Worm (Caenorhabditis elegans): Measurements from ENCODE around the gene ZK721.3.

The ZK721.3 gene

DNA sequence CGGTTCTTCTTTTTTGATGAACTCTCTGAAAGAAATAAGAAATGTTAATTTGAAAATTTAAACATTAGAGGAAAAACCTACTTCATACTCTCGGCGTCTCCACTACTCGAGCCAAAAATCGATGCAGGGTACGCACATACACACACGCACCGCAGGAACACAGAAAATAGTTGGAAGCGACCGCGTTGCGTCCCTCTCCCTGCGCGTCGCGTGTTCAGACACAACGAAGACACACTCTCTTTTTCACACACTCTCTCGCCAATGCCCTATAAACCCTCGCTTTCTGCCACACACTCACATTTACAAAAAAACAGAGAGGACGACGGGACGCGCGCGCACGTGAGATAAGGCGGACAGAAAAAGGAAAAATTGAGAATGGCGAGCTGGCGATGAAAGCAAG is 26.6 kb downstream of the ZK721.3 start, which contains the start of gene R04E5.9 (continued):
- peak; percentile 92 for TF ChIP-seq fos-1 (tag; optimal IDR thresholded peaks at IDR 0.05)
- TF ChIP-seq C34F6.9 (tag; optimal IDR thresholded peaks at IDR 0.05), result peak; percentile 94
- TF ChIP-seq nhr-129 (tag; optimal IDR thresholded peaks at IDR 0.05), result peak; percentile 93
- peak; percentile 42 for TF ChIP-seq nhr-6 (tag; optimal IDR thresholded peaks at IDR 0.05)
- peak; percentile 9 for TF ChIP-seq nhr-77 (tag; optimal IDR thresholded peaks at IDR 0.05)
- no peak for TF ChIP-seq ceh-16 (tag; optimal IDR thresholded peaks at IDR 0.05)

DNA sequence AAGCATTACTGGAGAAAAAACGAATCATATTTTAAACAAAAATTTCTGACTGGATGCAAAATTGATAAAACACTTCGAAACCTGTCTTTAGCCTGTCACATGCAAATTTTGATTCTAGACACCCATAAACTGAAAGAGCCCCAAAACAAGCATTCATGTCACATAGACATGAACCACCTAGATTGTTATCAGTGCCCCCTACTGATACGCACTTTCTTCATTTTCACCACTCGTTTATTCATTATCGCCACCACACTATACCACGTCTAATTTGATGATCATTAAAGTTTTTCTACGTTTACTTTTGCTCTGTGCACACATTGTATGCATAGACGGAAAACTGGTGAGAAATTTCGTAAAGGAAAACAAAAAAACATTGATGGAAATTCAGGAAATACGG is 27.6 kb downstream of the ZK721.3 start, which contains the start of gene cnnm-2:
cnnm-2 (plus strand) TSS at position 190 of the 400 bp plus-strand sequence.
- TF ChIP-seq skn-1 (tag; optimal IDR thresholded peaks at IDR 0.05), result no peak
- TF ChIP-seq nhr-12 (tag; optimal IDR thresholded peaks at IDR 0.05), result no peak
- no peak for TF ChIP-seq nhr-10 (tag; optimal IDR thresholded peaks at IDR 0.05)
- no peak for TF ChIP-seq gmeb-1 (tag; optimal IDR thresholded peaks at IDR 0.05)
- peak; percentile 82 for TF ChIP-seq fos-1 (tag; optimal IDR thresholded peaks at IDR 0.05)
- TF ChIP-seq crh-2 (tag; optimal IDR thresholded peaks at IDR 0.05), result peak; percentile 53
- no peak for TF ChIP-seq zag-1 (tag; optimal IDR thresholded peaks at IDR 0.05)

DNA sequence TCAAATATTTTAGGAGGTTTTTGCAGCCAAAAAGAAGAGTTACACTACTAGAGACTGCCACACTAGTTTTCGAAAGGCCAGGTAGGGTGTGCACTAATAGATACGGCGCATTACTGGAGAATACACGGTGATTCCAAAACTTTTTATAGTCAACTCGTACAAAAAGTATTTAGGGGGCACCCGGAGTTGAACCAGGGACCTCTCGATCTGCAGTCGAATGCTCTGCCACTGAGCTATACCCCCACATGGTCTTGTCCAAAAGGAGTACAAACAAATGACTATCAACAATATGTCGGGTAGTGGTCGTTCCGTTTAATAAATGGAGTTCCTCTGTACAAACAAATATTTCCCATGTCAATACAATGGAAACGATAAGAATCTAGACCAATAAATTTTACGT is 33.6 kb downstream of the ZK721.3 start:
- TF ChIP-seq crh-2 (tag; optimal IDR thresholded peaks at IDR 0.05) (no peak), fos-1 (tag; optimal IDR thresholded peaks at IDR 0.05) (peak; percentile 30), ceh-82 (tag; optimal IDR thresholded peaks at IDR 0.05) (no peak), nhr-23 (tag; optimal IDR thresholded peaks at IDR 0.05) (no peak), aly-2 (tag; optimal IDR thresholded peaks at IDR 0.05) (no peak), nhr-237 (tag; optimal IDR thresholded peaks at IDR 0.05) (no peak), F13H6.1 (tag; optimal IDR thresholded peaks at IDR 0.05) (no peak), ztf-1 (GFP tag; conservative IDR thresholded peaks at IDR 0.05) (no peak)

DNA sequence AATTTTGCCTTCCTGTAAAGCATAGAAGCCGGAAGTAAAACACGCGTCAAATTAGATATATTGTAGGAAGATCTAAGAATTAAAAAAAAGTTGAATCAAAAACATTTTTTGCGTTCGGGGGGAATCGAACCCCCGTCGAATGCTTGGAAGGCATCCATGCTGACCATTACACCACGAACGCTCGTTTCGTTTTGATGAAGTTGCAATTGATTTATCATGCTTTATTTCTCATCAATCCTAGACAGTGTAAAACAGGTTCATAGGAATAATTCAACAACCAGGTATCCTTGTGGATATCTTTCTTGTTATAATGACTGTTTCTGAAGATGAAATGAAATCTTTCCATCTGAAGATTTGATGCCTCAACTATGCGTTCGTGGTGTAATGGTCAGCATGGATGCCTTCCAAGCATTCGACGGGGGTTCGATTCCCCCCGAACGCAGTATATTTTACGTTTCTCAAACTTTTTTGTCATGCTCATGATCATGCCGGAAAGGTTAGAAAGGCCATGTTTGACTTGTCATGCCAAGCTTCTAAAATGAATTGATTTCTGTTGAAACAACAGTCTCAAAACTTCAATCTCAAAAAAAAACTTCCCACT is 35.6 kb downstream of the ZK721.3 start:
- TF ChIP-seq sma-3 (GFP tag; optimal IDR thresholded peaks at IDR 0.05), result peak; percentile 14
- TF ChIP-seq nhr-6 (tag; optimal IDR thresholded peaks at IDR 0.05), result no peak
- no peak for TF ChIP-seq egl-27 (tag; optimal IDR thresholded peaks at IDR 0.05)
- no peak for TF ChIP-seq unc-39 (tag; optimal IDR thresholded peaks at IDR 0.05)
- no peak for TF ChIP-seq mbf-1 (tag; optimal IDR thresholded peaks at IDR 0.05)
- TF ChIP-seq crh-2 (tag; optimal IDR thresholded peaks at IDR 0.05), result no peak
- peak; percentile 62 for TF ChIP-seq nhr-21 (tag; optimal IDR thresholded peaks at IDR 0.05)
- no peak for TF ChIP-seq ceh-82 (tag; optimal IDR thresholded peaks at IDR 0.05)

ce11 chrX:8820643-8821042 is 36.3 kb downstream of the ZK721.3 start:
- peak; percentile 68 for TF ChIP-seq crh-2 (tag; optimal IDR thresholded peaks at IDR 0.05)
- no peak for TF ChIP-seq lsy-2 (tag; optimal IDR thresholded peaks at IDR 0.05)
- TF ChIP-seq fos-1 (tag; optimal IDR thresholded peaks at IDR 0.05), result peak; percentile 92
- no peak for TF ChIP-seq R02D3.7 (tag; optimal IDR thresholded peaks at IDR 0.05)
- TF ChIP-seq sma-9 (GFP tag; optimal IDR thresholded peaks at IDR 0.05), result peak; percentile 23
- no peak for TF ChIP-seq sma-9 (tag; optimal IDR thresholded peaks at IDR 0.05)
- no peak for TF ChIP-seq F13H6.1 (tag; optimal IDR thresholded peaks at IDR 0.05)
- TF ChIP-seq gmeb-1 (tag; optimal IDR thresholded peaks at IDR 0.05), result peak; percentile 3
- TF ChIP-seq nhr-23 (tag; optimal IDR thresholded peaks at IDR 0.05), result no peak
- TF ChIP-seq zag-1 (tag; optimal IDR thresholded peaks at IDR 0.05), result no peak
- TF ChIP-seq lin-39 (tag; optimal IDR thresholded peaks at IDR 0.05), result no peak
- TF ChIP-seq mbf-1 (tag; optimal IDR thresholded peaks at IDR 0.05), result no peak

DNA sequence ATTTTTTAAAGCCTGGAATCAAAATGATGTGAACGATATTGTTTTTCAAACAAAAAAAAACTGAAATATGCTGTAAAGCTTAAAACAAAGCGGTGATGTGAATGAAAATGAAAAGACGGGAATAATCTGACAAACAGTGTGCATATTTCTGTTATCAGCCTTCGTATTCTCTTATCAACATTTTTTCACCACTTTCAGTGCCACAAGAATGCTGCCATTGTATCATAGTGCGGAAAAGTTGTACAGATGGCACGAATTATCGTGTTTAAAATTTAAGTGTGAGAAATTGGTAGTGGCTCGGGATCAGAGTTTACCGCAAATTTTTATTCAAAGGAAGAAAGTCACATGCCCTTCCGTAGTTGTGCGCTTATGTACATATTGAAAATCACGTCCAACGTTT is 40.1 kb downstream of the ZK721.3 start, which contains the start of gene ifd-1:
ifd-1 (minus strand) TSS at position 12 of the 400 bp plus-strand sequence.
- no peak for TF ChIP-seq nhr-25 (tag; optimal IDR thresholded peaks at IDR 0.05)
- TF ChIP-seq nhr-6 (tag; optimal IDR thresholded peaks at IDR 0.05), result no peak
- no peak for TF ChIP-seq lin-13 (GFP tag; optimal IDR thresholded peaks at IDR 0.05)
- no peak for TF ChIP-seq elt-3 (tag; optimal IDR thresholded peaks at IDR 0.05)
- TF ChIP-seq F13H6.1 (tag; optimal IDR thresholded peaks at IDR 0.05), result peak; percentile 14
- TF ChIP-seq elt-1 (tag; optimal IDR thresholded peaks at IDR 0.05), result no peak
- no peak for TF ChIP-seq Y55F3AM.14 (GFP tag; optimal IDR thresholded peaks at IDR 0.05)
- TF ChIP-seq nhr-11 (tag; optimal IDR thresholded peaks at IDR 0.05), result no peak
- no peak for TF ChIP-seq mdl-1 (tag; optimal IDR thresholded peaks at IDR 0.05)
- no peak for TF ChIP-seq nhr-21 (tag; optimal IDR thresholded peaks at IDR 0.05)
- TF ChIP-seq fos-1 (tag; optimal IDR thresholded peaks at IDR 0.05), result peak; percentile 96
- no peak for TF ChIP-seq snpc-4 (tag; optimal IDR thresholded peaks at IDR 0.05)
- no peak for TF ChIP-seq nhr-77 (tag; optimal IDR thresholded peaks at IDR 0.05)
- TF ChIP-seq mbf-1 (tag; optimal IDR thresholded peaks at IDR 0.05), result no peak
- TF ChIP-seq ztf-1 (GFP tag; conservative IDR thresholded peaks at IDR 0.05), result no peak
- peak; percentile 61 for TF ChIP-seq sma-9 (GFP tag; optimal IDR thresholded peaks at IDR 0.05)
- no peak for TF ChIP-seq sma-9 (tag; optimal IDR thresholded peaks at IDR 0.05)
- no peak for TF ChIP-seq zag-1 (tag; optimal IDR thresholded peaks at IDR 0.05)
- TF ChIP-seq ztf-11 (tag; optimal IDR thresholded peaks at IDR 0.05), result no peak
- TF ChIP-seq sma-3 (GFP tag; optimal IDR thresholded peaks at IDR 0.05), result no peak
- TF ChIP-seq nhr-237 (tag; optimal IDR thresholded peaks at IDR 0.05), result no peak
- no peak for TF ChIP-seq dmd-4 (tag; optimal IDR thresholded peaks at IDR 0.05)
- no peak for TF ChIP-seq C34F6.9 (tag; optimal IDR thresholded peaks at IDR 0.05)
- no peak for TF ChIP-seq R02D3.7 (tag; optimal IDR thresholded peaks at IDR 0.05)
- TF ChIP-seq nhr-129 (tag; optimal IDR thresholded peaks at IDR 0.05), result peak; percentile 8
- TF ChIP-seq nhr-10 (tag; optimal IDR thresholded peaks at IDR 0.05), result no peak
- TF ChIP-seq ama-1 (optimal IDR thresholded peaks at IDR 0.05), result no peak
- TF ChIP-seq lsy-2 (tag; optimal IDR thresholded peaks at IDR 0.05), result no peak
- no peak for TF ChIP-seq sem-4 (tag; optimal IDR thresholded peaks at IDR 0.05)
- no peak for TF ChIP-seq lin-11 (tag; optimal IDR thresholded peaks at IDR 0.05)

Data from whole organism, L2 larva.